Fruit fly (Drosophila melanogaster): ENCODE measurements around the gene CG43390.

The CG43390 gene

DNA sequence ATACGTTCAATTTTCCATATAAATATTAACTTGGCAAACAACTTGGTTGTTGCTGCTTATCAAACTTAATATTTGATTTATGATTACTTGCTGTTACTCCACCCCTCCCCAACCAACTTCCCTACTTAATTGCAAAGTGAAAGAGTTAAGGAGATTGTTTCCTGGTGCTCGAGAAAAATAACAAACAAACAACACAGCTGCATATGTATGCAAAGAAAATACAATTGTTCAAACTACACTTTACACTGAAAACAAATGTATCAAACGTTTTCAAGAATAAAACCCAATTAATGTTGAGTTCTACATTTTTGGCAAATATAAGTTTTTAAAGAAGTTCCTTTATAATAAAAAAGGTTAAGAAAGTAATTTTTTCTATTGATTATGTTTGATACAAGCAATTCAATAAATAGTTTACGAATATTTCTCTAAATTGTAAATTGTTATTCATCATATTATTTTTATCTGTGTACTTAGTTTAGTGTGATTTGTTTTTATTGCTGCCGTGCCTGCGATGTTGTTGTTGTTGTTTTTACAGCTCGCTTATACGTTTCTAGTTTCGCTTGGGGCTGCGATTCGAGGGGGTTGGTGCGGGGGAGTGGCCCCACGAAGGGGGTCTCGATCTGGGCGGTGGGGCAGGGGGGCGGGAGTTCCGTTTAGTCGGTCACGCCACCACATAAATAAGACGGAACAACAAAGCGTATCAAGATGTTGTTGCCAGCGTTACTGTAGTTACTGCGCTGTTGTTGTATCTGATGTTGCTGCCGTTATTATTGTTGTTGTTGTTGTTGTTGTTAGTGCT lies 23.9 kb downstream of the CG43390 start (continued):
- TF ChIP-seq bigmax (GFP tag; optimal IDR thresholded peaks at IDR 0.05) (no peak), CG3726 (GFP tag; IDR thresholded peaks at IDR 0.05) (no peak; the same call in 2 of the 3 replicates), CG1024 (GFP tag; IDR thresholded peaks at IDR 0.05) (peak; percentile 28; the same call in 1 of the 2 replicates), CG16815 (GFP tag; optimal IDR thresholded peaks at IDR 0.05) (peak; percentile 56), tap (tag; optimal IDR thresholded peaks at IDR 0.05) (peak; percentile 60), Neu2 (GFP tag; optimal IDR thresholded peaks at IDR 0.05; ENCODE audit: borderline replicate concordance) (no peak), CG42726 (GFP tag; IDR thresholded peaks at IDR 0.05; ENCODE audit: partially characterized antibody) (no peak), Sin3A (optimal IDR thresholded peaks at IDR 0.05) (no peak), HLH54F (GFP tag; optimal IDR thresholded peaks at IDR 0.05) (no peak), CG14050 (GFP tag; IDR thresholded peaks at IDR 0.05) (0 out of 3 replicates have a peak, but pooled peaks have one; percentile 29), sens-2 (GFP tag; IDR thresholded peaks at IDR 0.05) (no peak), Ssrp (tag; optimal IDR thresholded peaks at IDR 0.05) (peak; percentile 75), pb (GFP tag; optimal IDR thresholded peaks at IDR 0.05) (no peak), slou (GFP tag; optimal IDR thresholded peaks at IDR 0.05) (no peak), CG8089 (GFP tag; optimal IDR thresholded peaks at IDR 0.05) (peak; percentile 42), CG4854 (GFP tag; optimal IDR thresholded peaks at IDR 0.05) (peak; percentile 32), Ets97D (GFP tag; optimal IDR thresholded peaks at IDR 0.05) (no peak), sr (GFP tag; IDR thresholded peaks at IDR 0.05) (no peak), CrebB (tag; optimal IDR thresholded peaks at IDR 0.05) (peak; percentile 31), chn (GFP tag; optimal IDR thresholded peaks at IDR 0.05) (peak; percentile 23), fd96Cb (tag; optimal IDR thresholded peaks at IDR 0.05) (peak; percentile 78), CG15011 (GFP tag; optimal IDR thresholded peaks at IDR 0.05) (peak; percentile 50), dati (GFP tag; IDR thresholded peaks at IDR 0.05) (no peak), Antp (GFP tag; optimal IDR thresholded peaks at IDR 0.05) (no peak), aop (GFP tag; IDR thresholded peaks at IDR 0.05) (0 out of 2 replicates have a peak, but pooled peaks have one; percentile 42), scrt (GFP tag; optimal IDR thresholded peaks at IDR 0.05) (peak; percentile 32), amos (GFP tag; IDR thresholded peaks at IDR 0.05; ENCODE audit: partially characterized antibody) (no peak; the same call in 1 of the 2 replicates), bowl (GFP tag; IDR thresholded peaks at IDR 0.05) (no peak), CG32532 (GFP tag; IDR thresholded peaks at IDR 0.05) (peak; percentile 65), crol (GFP tag; IDR thresholded peaks at IDR 0.05) (peak; percentile 99), gem (tag; optimal IDR thresholded peaks at IDR 0.05) (peak; percentile 91), Spps (tag; optimal IDR thresholded peaks at IDR 0.05) (peak; percentile 46), CG2712 (tag; optimal IDR thresholded peaks at IDR 0.05) (peak; percentile 90), CG11695 (GFP tag; IDR thresholded peaks at IDR 0.05) (peak; percentile 80), Lpt (GFP tag; optimal IDR thresholded peaks at IDR 0.05) (no peak), HHEX (GFP tag; optimal IDR thresholded peaks at IDR 0.05) (peak; percentile 64), bcd (GFP tag; optimal IDR thresholded peaks at IDR 0.05) (peak; percentile 58), CG7372 (GFP tag; IDR thresholded peaks at IDR 0.05) (no peak), wek (GFP tag; optimal IDR thresholded peaks at IDR 0.05) (no peak), B-H1 (GFP tag; IDR thresholded peaks at IDR 0.05) (no peak; the same call in 2 of the 3 replicates), Xrp1 (GFP tag; IDR thresholded peaks at IDR 0.05) (peak; percentile 76; the same call in 1 of the 2 replicates), pros (GFP tag; optimal IDR thresholded peaks at IDR 0.05) (no peak), sqz (GFP tag; optimal IDR thresholded peaks at IDR 0.05) (peak; percentile 9), CG15601 (tag; optimal IDR thresholded peaks at IDR 0.05) (peak; percentile 84), nerfin-1 (tag; optimal IDR thresholded peaks at IDR 0.05) (peak; percentile 77), pum (GFP tag; optimal IDR thresholded peaks at IDR 0.05) (no peak), tup (GFP tag; optimal IDR thresholded peaks at IDR 0.05) (no peak), grn (GFP tag; optimal IDR thresholded peaks at IDR 0.05) (no peak), CG2129 (GFP tag; IDR thresholded peaks at IDR 0.05; ENCODE audit: partially characterized antibody) (no peak), CHES-1-like (GFP tag; optimal IDR thresholded peaks at IDR 0.05) (peak; percentile 61)
